Worm (Caenorhabditis elegans) whole organism, L1 larva: Measurements from ENCODE around the gene srlf-20.

Experiments used
- C04F5.9 ChIP-seq: sonication (generic microtip); optimal IDR thresholded peaks from 2 replicates; lab custom pipeline; 2016; ENCODE audit warnings: missing genetic modification characterization, missing compliant biosample characterization
- C34B4.2 ChIP-seq: sonication (generic microtip); optimal IDR thresholded peaks from 2 replicates; lab custom pipeline; 2017; ENCODE audit warnings: mild to moderate bottlenecking, missing genetic modification characterization, missing compliant biosample characterization
- Y116A8C.19 ChIP-seq: sonication (generic microtip); optimal IDR thresholded peaks from 2 replicates; lab custom pipeline; 2016; ENCODE audit warnings: missing compliant biosample characterization, missing genetic modification characterization, borderline replicate concordance
- alr-1 ChIP-seq: fragments of 200-800 bp; sonication (Bioruptor generic); optimal IDR thresholded peaks from 2 replicates; lab custom pipeline; 2018; ENCODE audit warnings: borderline replicate concordance, mild to moderate bottlenecking, missing genetic modification characterization, missing compliant biosample characterization
- aly-2 ChIP-seq: fragments of 150-350 bp; optimal IDR thresholded peaks from 2 replicates; lab custom pipeline; 2014; ENCODE audit warnings: missing biosample characterization, missing genetic modification characterization
- ama-1 ChIP-seq: fragments of 150-350 bp; optimal IDR thresholded peaks from 2 replicates; lab custom pipeline; 2014
- ceh-82 ChIP-seq, 3 experiments: fragments of 150-350 bp in 1 of 3; sonication (generic microtip) in 2 of 3; optimal IDR thresholded peaks; 2 replicates each; lab custom pipeline; 2014 to 2017; ENCODE audit warnings: missing biosample characterization in 3 of 3, missing genetic modification characterization in 3 of 3
- ceh-88 ChIP-seq: fragments of 200-800 bp; sonication (Bioruptor generic); IDR thresholded peaks from 2 replicates; pipeline ENCODE4 v1.3.6; 2022; ENCODE audit warnings: missing genetic modification characterization, missing compliant biosample characterization
- ceh-90 ChIP-seq: sonication (generic microtip); optimal IDR thresholded peaks from 2 replicates; lab custom pipeline; 2016; ENCODE audit warnings: missing genetic modification characterization, missing compliant biosample characterization
- dsc-1 ChIP-seq: sonication (generic microtip); optimal IDR thresholded peaks from 2 replicates; lab custom pipeline; 2016; ENCODE audit warnings: mild to moderate bottlenecking, missing genetic modification characterization, missing compliant biosample characterization
- egl-13 ChIP-seq: sonication (generic microtip); optimal IDR thresholded peaks from 2 replicates; lab custom pipeline; 2016; ENCODE audit warnings: missing genotype, missing genetic modification reagents, missing genetic modification characterization, missing compliant biosample characterization
- egl-27 ChIP-seq, 2 experiments: fragments of 150-350 bp in 1 of 2; sonication (generic microtip); optimal IDR thresholded peaks; 3 replicates each; lab custom pipeline; 2017 to 2018; ENCODE audit warnings: missing biosample characterization in 2 of 2, missing genetic modification characterization in 2 of 2, missing genetic modification reagents in 2 of 2
- elt-3 ChIP-seq, 6 experiments: fragments of 150-350 bp in 1 of 6; sonication (generic microtip); optimal IDR thresholded peaks; 2 replicates each; lab custom pipeline; 2017 to 2018; ENCODE audit warnings: missing biosample characterization in 6 of 6, missing genetic modification characterization in 6 of 6, inconsistent platforms in 1 of 6
- fkh-8 ChIP-seq: sonication (generic microtip); optimal IDR thresholded peaks from 2 replicates; lab custom pipeline; 2016; ENCODE audit warnings: mild to moderate bottlenecking, missing genetic modification characterization, missing compliant biosample characterization
- fos-1 ChIP-seq: fragments of 150-350 bp; optimal IDR thresholded peaks from 2 replicates; lab custom pipeline; 2014; ENCODE audit warnings: missing biosample characterization, missing genetic modification characterization
- grh-1 ChIP-seq: fragments of 200-800 bp; sonication (Bioruptor generic); IDR thresholded peaks from 2 replicates; pipeline ENCODE4 v1.3.6; 2022; ENCODE audit warnings: missing genetic modification reagents, missing genetic modification characterization, missing compliant biosample characterization
- hlh-17 ChIP-seq: fragments of 200-800 bp; sonication (Bioruptor generic); optimal IDR thresholded peaks from 2 replicates; lab custom pipeline; 2018; ENCODE audit warnings: missing genetic modification characterization, mild to moderate bottlenecking, missing compliant biosample characterization, moderate library complexity, borderline replicate concordance
- hlh-4 ChIP-seq: sonication (generic microtip); optimal IDR thresholded peaks from 2 replicates; lab custom pipeline; 2016; ENCODE audit warnings: mild to moderate bottlenecking, missing genetic modification characterization, missing compliant biosample characterization
- hpl-2 ChIP-seq: fragments of 150-350 bp; optimal IDR thresholded peaks from 2 replicates; lab custom pipeline; 2014; ENCODE audit warnings: missing biosample characterization, missing genetic modification reagents, missing genetic modification characterization
- jun-1 ChIP-seq: fragments of 150-350 bp; optimal IDR thresholded peaks from 2 replicates; lab custom pipeline; 2014; ENCODE audit warnings: missing biosample characterization, missing genetic modification reagents, missing genetic modification characterization
- lin-13 ChIP-seq: fragments of 150-350 bp; optimal IDR thresholded peaks from 2 replicates; lab custom pipeline; 2014; ENCODE audit warnings: missing biosample characterization, missing genetic modification reagents, missing genetic modification characterization
- lin-35 ChIP-seq, 2 experiments: fragments of 150-350 bp; optimal IDR thresholded peaks; 2 replicates each; lab custom pipeline; 2014; ENCODE audit warnings: missing biosample characterization in 2 of 2, missing genetic modification characterization in 2 of 2, missing genetic modification reagents in 2 of 2
- lin-39 ChIP-seq: fragments of 150-350 bp; optimal IDR thresholded peaks from 2 replicates; lab custom pipeline; 2014; ENCODE audit warnings: missing biosample characterization, missing genetic modification reagents, missing genetic modification characterization
- lir-3 ChIP-seq: sonication (generic microtip); optimal IDR thresholded peaks from 2 replicates; lab custom pipeline; 2016; ENCODE audit warnings: mild to moderate bottlenecking, missing genetic modification characterization, moderate library complexity, missing compliant biosample characterization; ENCODE audit not compliant: poor library complexity
- lsy-2 ChIP-seq, 2 experiments: fragments of 150-350 bp; optimal IDR thresholded peaks; 2 replicates each; lab custom pipeline; 2014; ENCODE audit warnings: missing biosample characterization in 2 of 2, missing genetic modification characterization in 2 of 2
- mab-9 ChIP-seq: fragments of 200-800 bp; sonication (Bioruptor generic); IDR thresholded peaks from 2 replicates; pipeline ENCODE4 v1.3.6; 2022; ENCODE audit warnings: missing genetic modification reagents, missing genetic modification characterization, missing compliant biosample characterization
- mep-1 ChIP-seq: fragments of 150-350 bp; optimal IDR thresholded peaks from 2 replicates; lab custom pipeline; 2014; ENCODE audit warnings: missing biosample characterization, missing genetic modification characterization
- nhr-11 ChIP-seq: fragments of 150-350 bp; optimal IDR thresholded peaks from 2 replicates; lab custom pipeline; 2014; ENCODE audit warnings: missing biosample characterization, missing genetic modification characterization
- nhr-12 ChIP-seq: sonication (generic microtip); optimal IDR thresholded peaks from 2 replicates; lab custom pipeline; 2017; ENCODE audit warnings: missing biosample characterization, missing genetic modification characterization
- nhr-19 ChIP-seq: fragments of 200-800 bp; sonication (Bioruptor generic); conservative IDR thresholded peaks from 2 replicates; pipeline ENCODE4 v1.3.6; 2022; ENCODE audit warnings: missing genetic modification characterization, missing compliant biosample characterization
- nhr-237 ChIP-seq: fragments of 150-350 bp; optimal IDR thresholded peaks from 2 replicates; lab custom pipeline; 2014; ENCODE audit warnings: missing biosample characterization, missing genetic modification characterization
- nhr-28 ChIP-seq: fragments of 150-350 bp; optimal IDR thresholded peaks from 2 replicates; lab custom pipeline; 2014; ENCODE audit warnings: missing biosample characterization, missing genetic modification characterization
- nhr-47 ChIP-seq: sonication (generic microtip); optimal IDR thresholded peaks from 2 replicates; lab custom pipeline; 2016; ENCODE audit warnings: mild to moderate bottlenecking, missing genetic modification characterization, moderate library complexity, missing compliant biosample characterization
- nhr-71 ChIP-seq: sonication (generic microtip); optimal IDR thresholded peaks from 2 replicates; lab custom pipeline; 2016; ENCODE audit warnings: mild to moderate bottlenecking, missing genetic modification characterization, moderate library complexity, missing compliant biosample characterization
- nhr-76 ChIP-seq: sonication (generic microtip); optimal IDR thresholded peaks from 2 replicates; lab custom pipeline; 2017; ENCODE audit warnings: missing biosample characterization, missing genetic modification characterization
- nhr-84 ChIP-seq: sonication (generic microtip); optimal IDR thresholded peaks from 2 replicates; lab custom pipeline; 2017; ENCODE audit warnings: missing biosample characterization, missing genetic modification characterization
- nhr-85 ChIP-seq: sonication (generic microtip); peaks from one replicate; lab custom pipeline; 2016; ENCODE audit warnings: missing genetic modification characterization, inconsistent platforms, missing compliant biosample characterization
- nhr-90 ChIP-seq: sonication (generic microtip); optimal IDR thresholded peaks from 2 replicates; lab custom pipeline; 2016; ENCODE audit warnings: mild to moderate bottlenecking, missing genetic modification characterization, missing compliant biosample characterization; ENCODE audit not compliant: poor library complexity
- pag-3 ChIP-seq: sonication (generic microtip); optimal IDR thresholded peaks from 2 replicates; lab custom pipeline; 2017; ENCODE audit warnings: missing genetic modification characterization, mild to moderate bottlenecking, missing compliant biosample characterization, antibody characterized with exemption, borderline replicate concordance; ENCODE audit not compliant: insufficient read depth
- skn-1 ChIP-seq: fragments of 150-350 bp; optimal IDR thresholded peaks from 2 replicates; lab custom pipeline; 2014; ENCODE audit warnings: missing biosample characterization, missing genetic modification characterization
- snpc-4 ChIP-seq: fragments of 150-350 bp; optimal IDR thresholded peaks from 2 replicates; lab custom pipeline; 2014; ENCODE audit warnings: missing biosample characterization, missing genetic modification characterization
- sup-37 ChIP-seq: fragments of 200-800 bp; sonication (Bioruptor generic); optimal IDR thresholded peaks from 2 replicates; lab custom pipeline; 2018; ENCODE audit warnings: mild to moderate bottlenecking, missing genetic modification characterization, missing compliant biosample characterization
- tbx-2 ChIP-seq: sonication (generic microtip); optimal IDR thresholded peaks from 2 replicates; lab custom pipeline; 2016; ENCODE audit warnings: missing genetic modification characterization, missing compliant biosample characterization
- unc-130 ChIP-seq: fragments of 150-350 bp; optimal IDR thresholded peaks from 2 replicates; lab custom pipeline; 2017; ENCODE audit warnings: missing biosample characterization, missing genetic modification characterization, inconsistent platforms
- unc-30 ChIP-seq: sonication (generic microtip); optimal IDR thresholded peaks from 2 replicates; lab custom pipeline; 2017; ENCODE audit warnings: missing biosample characterization, missing genetic modification characterization
- unc-86 ChIP-seq: sonication (generic microtip); optimal IDR thresholded peaks from 2 replicates; lab custom pipeline; 2016; ENCODE audit warnings: missing genetic modification characterization, missing compliant biosample characterization
- unc-98 ChIP-seq: fragments of 200-800 bp; sonication (Bioruptor generic); IDR thresholded peaks from 2 replicates; pipeline ENCODE4 v1.3.6; 2022; ENCODE audit warnings: missing genetic modification characterization, missing compliant biosample characterization
- vab-15 ChIP-seq: sonication (generic microtip); optimal IDR thresholded peaks from 2 replicates; lab custom pipeline; 2017; ENCODE audit warnings: missing genotype, mild to moderate bottlenecking, missing genetic modification characterization, missing compliant biosample characterization
- xbp-1 ChIP-seq: sonication (generic microtip); optimal IDR thresholded peaks from 2 replicates; lab custom pipeline; 2016; ENCODE audit warnings: missing genetic modification characterization, missing compliant biosample characterization
- zag-1 ChIP-seq: fragments of 150-350 bp; optimal IDR thresholded peaks from 2 replicates; lab custom pipeline; 2014; ENCODE audit warnings: missing biosample characterization, missing genetic modification characterization
- ztf-11 ChIP-seq, 2 experiments: sonication (generic microtip); optimal IDR thresholded peaks; 2 replicates each; lab custom pipeline; 2016 to 2017; ENCODE audit warnings: missing genetic modification characterization in 2 of 2, missing biosample characterization in 1 of 2, missing compliant biosample characterization in 1 of 2

The srlf-20 gene

ce11 chrV:904232-904983 lies 10.6 kb downstream of the srlf-20 start, which contains the start of gene trm-2A:
Gene trm-2A (plus strand): TSS chrV:904963.
- TF ChIP-seq nhr-237 (tag; lab: Kevin White, UChicago) (no peak), nhr-47 (tag; lab: Kevin White, UChicago) (peak; percentile 89), nhr-11 (peak; percentile 52), lin-35 (GFP tag; optimal IDR thresholded peaks at IDR 0.05; lab: Kevin White, UChicago) (peak; percentile 98 to 99), unc-30 (tag; lab: Kevin White, UChicago) (peak; percentile 11), Y116A8C.19 (tag; lab: Kevin White, UChicago) (no peak), pag-3 (tag; lab: Kevin White, UChicago) (no peak), ceh-88 (no peak), lin-39 (tag; lab: Kevin White, UChicago) (peak; percentile 53), nhr-84 (no peak), C04F5.9 (tag; lab: Kevin White, UChicago) (no peak), lsy-2 (tag; optimal IDR thresholded peaks at IDR 0.05; lab: Kevin White, UChicago) (peak; percentile 83 to 88), lir-3 (no peak), nhr-85 (tag; lab: Kevin White, UChicago) (peak; percentile 91), lin-13 (GFP tag; lab: Kevin White, UChicago) (peak; percentile 64), mep-1 (peak; percentile 87), hlh-4 (tag; lab: Kevin White, UChicago) (no peak), mab-9 (GFP tag; lab: Robert Waterston, UW) (peak; percentile 51; the same call in 1 of the 2 replicates), egl-27 (tag; optimal IDR thresholded peaks at IDR 0.05; lab: Kevin White, UChicago) (no peak), hlh-17 (GFP tag; lab: Kevin White, UChicago) (no peak), sup-37 (peak; percentile 6), tbx-2 (tag; lab: Kevin White, UChicago) (peak; percentile 83), aly-2 (tag; lab: Kevin White, UChicago) (peak; percentile 78), dsc-1 (tag; lab: Kevin White, UChicago) (peak; percentile 79), ceh-82 (tag; optimal IDR thresholded peaks at IDR 0.05; lab: Kevin White, UChicago) (peak; percentile 86 to 91 (median 87)), ztf-11 (tag; optimal IDR thresholded peaks at IDR 0.05; lab: Kevin White, UChicago) (peak in 1 of 2 experiments; percentile 75), unc-86 (peak; percentile 63), fkh-8 (tag; lab: Kevin White, UChicago) (peak; percentile 76), unc-98 (GFP tag; lab: Robert Waterston, UW) (no peak), nhr-71 (tag; lab: Kevin White, UChicago) (peak; percentile 89), vab-15 (tag; lab: Kevin White, UChicago) (peak; percentile 79), snpc-4 (tag; lab: Kevin White, UChicago) (peak; percentile 11), nhr-28 (tag; lab: Kevin White, UChicago) (no peak), unc-130 (peak; percentile 88), alr-1 (tag; lab: Kevin White, UChicago) (no peak), ceh-90 (tag; lab: Kevin White, UChicago) (peak; percentile 33), hpl-2 (GFP tag; lab: Kevin White, UChicago) (no peak), skn-1 (tag; lab: Kevin White, UChicago) (peak; percentile 86), nhr-90 (peak; percentile 85), C34B4.2 (tag; lab: Kevin White, UChicago) (no peak), elt-3 (tag; optimal IDR thresholded peaks at IDR 0.05; lab: Kevin White, UChicago) (peak in 3 of 6 experiments; percentile 34 to 76 (median 76)), fos-1 (tag; lab: Kevin White, UChicago) (peak; percentile 57), ama-1 (lab: Kevin White, UChicago) (peak; percentile 14), nhr-12 (tag; lab: Kevin White, UChicago) (no peak), egl-13 (tag; lab: Kevin White, UChicago) (peak; percentile 38), jun-1 (tag; lab: Kevin White, UChicago) (peak; percentile 65), zag-1 (tag; lab: Kevin White, UChicago) (no peak), grh-1 (GFP tag; lab: Robert Waterston, UW) (peak; percentile 81), nhr-19 (GFP tag; lab: Robert Waterston, UW) (peak; percentile 85), nhr-76 (no peak), xbp-1 (tag; lab: Kevin White, UChicago) (peak; percentile 82)
